Fruit fly (Drosophila melanogaster) whole organism: ENCODE data around the gene amx.

Experiments
- CG8478 ChIP-seq: fragments of >200 bp; optimal IDR thresholded peaks from 2 replicates; lab custom pipeline; 2018; ENCODE audit warnings: inconsistent platforms
- Dll ChIP-seq: fragments of >200 bp; optimal IDR thresholded peaks from 2 replicates; lab custom pipeline; 2017
- EcR ChIP-seq, 2 experiments: fragments of >200 bp; optimal IDR thresholded peaks; 2 replicates each; lab custom pipeline; 2017; ENCODE audit warnings: missing biosample characterization in 2 of 2, missing genetic modification characterization in 2 of 2, missing genetic modification reagents in 2 of 2
- pan ChIP-seq: fragments of >200 bp; optimal IDR thresholded peaks from 2 replicates; lab custom pipeline; 2017
- psq ChIP-seq: fragments of >200 bp; optimal IDR thresholded peaks from 2 replicates; lab custom pipeline; 2017
- usp ChIP-seq: fragments of >200 bp; optimal IDR thresholded peaks from 2 replicates; lab custom pipeline; 2017; ENCODE audit warnings: missing biosample characterization, missing genetic modification characterization, mixed read lengths

amx gene

dm6 chrX:9226837-9227236, 20.3 kb downstream of the amx start, which contains the start of gene Gr8a:
Gene Gr8a (plus strand): TSS chrX:9227137.
- TF ChIP-seq usp (GFP tag; lab: Kevin White, UChicago) (no peak), Dll (lab: Kevin White, UChicago) (no peak), EcR (GFP tag; optimal IDR thresholded peaks at IDR 0.05; lab: Kevin White, UChicago) (no peak), pan (lab: Kevin White, UChicago) (no peak), CG8478 (lab: Kevin White, UChicago) (no peak), psq (lab: Kevin White, UChicago) (no peak)

dm6 chrX:9225137-9225536, 22.0 kb downstream of the amx start, which contains the start of gene CG15370:
Gene CG15370 (plus strand): TSS chrX:9225437.
- TF ChIP-seq CG8478 (lab: Kevin White, UChicago) = no peak
- no peak for TF ChIP-seq EcR (GFP tag; optimal IDR thresholded peaks at IDR 0.05; lab: Kevin White, UChicago)
- TF ChIP-seq usp (GFP tag; lab: Kevin White, UChicago) = no peak
- TF ChIP-seq psq (lab: Kevin White, UChicago) = no peak
- TF ChIP-seq pan (lab: Kevin White, UChicago) = no peak
- TF ChIP-seq Dll (lab: Kevin White, UChicago) = no peak

DNA sequence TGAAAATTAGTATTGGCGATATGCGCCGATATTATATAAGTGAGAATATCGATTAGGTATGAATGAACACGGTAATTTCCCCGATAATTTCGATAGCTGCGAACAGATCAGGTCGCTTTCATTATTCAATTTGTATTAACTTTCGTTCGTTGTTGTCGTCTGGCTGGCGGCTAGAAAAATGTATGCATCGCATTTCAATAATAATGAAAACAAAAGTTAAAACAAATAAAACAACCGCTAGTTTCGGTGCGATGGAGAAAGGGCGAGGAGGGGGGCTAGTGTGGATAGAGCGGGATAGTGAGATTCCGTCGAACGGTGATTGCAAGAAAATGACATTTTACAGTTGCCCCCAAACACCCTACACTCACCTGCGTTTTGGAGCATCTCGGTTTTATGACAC, 22.7 kb downstream of the amx start:
- TF ChIP-seq Dll (lab: Kevin White, UChicago) (no peak), CG8478 (lab: Kevin White, UChicago) (no peak), pan (lab: Kevin White, UChicago) (no peak), usp (GFP tag; lab: Kevin White, UChicago) (no peak), psq (lab: Kevin White, UChicago) (no peak), EcR (GFP tag; optimal IDR thresholded peaks at IDR 0.05; lab: Kevin White, UChicago) (no peak)

DNA sequence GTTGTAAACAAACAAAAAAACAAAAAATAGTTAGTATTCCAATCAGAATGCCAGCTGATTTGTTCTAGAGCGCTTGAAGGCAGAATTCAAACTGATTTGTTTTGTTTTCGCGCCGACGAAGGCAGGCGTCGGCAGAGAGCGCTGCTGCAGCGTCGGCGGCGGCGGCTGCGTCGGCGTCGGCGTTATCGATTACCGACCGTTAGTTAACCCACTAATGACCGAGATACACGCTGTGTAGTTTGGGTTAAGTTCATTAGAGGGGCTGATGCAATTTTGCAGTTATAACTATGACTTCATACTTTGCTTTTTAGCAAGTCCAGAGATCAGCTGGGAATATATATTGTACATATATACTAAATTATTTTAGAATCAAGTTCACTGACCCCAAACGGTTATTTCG, 24.0 kb downstream of the amx start, which contains the start of gene t:
Gene t (minus strand): TSS at position 76 of the 400 bp plus-strand sequence.
- TF ChIP-seq psq (lab: Kevin White, UChicago) = no peak
- TF ChIP-seq Dll (lab: Kevin White, UChicago) = no peak
- TF ChIP-seq usp (GFP tag; lab: Kevin White, UChicago) = no peak
- no peak for TF ChIP-seq CG8478 (lab: Kevin White, UChicago)
- TF ChIP-seq EcR (GFP tag; optimal IDR thresholded peaks at IDR 0.05; lab: Kevin White, UChicago) = no peak
- no peak for TF ChIP-seq pan (lab: Kevin White, UChicago)

- TF ChIP-seq CG8478 (lab: Kevin White, UChicago) (no peak), EcR (GFP tag; optimal IDR thresholded peaks at IDR 0.05; lab: Kevin White, UChicago) (peak in 1 of 2 experiments; percentile 48)
These were observed 26.7 kb downstream of the amx start for dm6 chrX:9220434-9220833.

- TF ChIP-seq usp (GFP tag; lab: Kevin White, UChicago) = no peak
- TF ChIP-seq pan (lab: Kevin White, UChicago) = no peak
- no peak for TF ChIP-seq Dll (lab: Kevin White, UChicago)
- no peak for TF ChIP-seq EcR (GFP tag; optimal IDR thresholded peaks at IDR 0.05; lab: Kevin White, UChicago)
- TF ChIP-seq psq (lab: Kevin White, UChicago) = no peak
- no peak for TF ChIP-seq CG8478 (lab: Kevin White, UChicago)
These were observed 30.6 kb downstream of the amx start, which contains the start of gene CG15369 for dm6 chrX:9216572-9216971. Gene CG15369 (plus strand): TSS chrX:9216872.

DNA sequence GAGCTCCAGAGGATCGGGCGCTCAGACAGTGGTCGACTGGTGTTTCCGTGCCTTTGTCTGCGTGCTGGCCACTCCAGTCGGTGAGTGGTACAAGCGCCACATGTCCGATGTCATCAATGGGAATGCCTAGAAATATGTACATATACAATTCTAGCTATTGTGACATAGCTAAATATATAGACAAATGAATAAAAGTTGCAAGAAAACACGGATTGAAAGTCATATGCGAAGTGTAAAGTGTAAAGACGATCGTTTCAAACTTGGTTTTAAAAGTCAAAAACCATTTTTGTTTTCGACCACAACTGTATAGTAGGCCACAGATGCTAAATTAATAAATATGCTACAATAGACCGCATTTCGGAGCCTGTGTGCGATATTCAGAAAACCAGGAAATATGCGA, 31.7 kb downstream of the amx start, which contains the start of gene CG15368:
Gene CG15368 (plus strand): TSS at position 301 of the 400 bp plus-strand sequence.
- no peak for TF ChIP-seq usp (GFP tag; lab: Kevin White, UChicago)
- no peak for TF ChIP-seq EcR (GFP tag; optimal IDR thresholded peaks at IDR 0.05; lab: Kevin White, UChicago)

DNA sequence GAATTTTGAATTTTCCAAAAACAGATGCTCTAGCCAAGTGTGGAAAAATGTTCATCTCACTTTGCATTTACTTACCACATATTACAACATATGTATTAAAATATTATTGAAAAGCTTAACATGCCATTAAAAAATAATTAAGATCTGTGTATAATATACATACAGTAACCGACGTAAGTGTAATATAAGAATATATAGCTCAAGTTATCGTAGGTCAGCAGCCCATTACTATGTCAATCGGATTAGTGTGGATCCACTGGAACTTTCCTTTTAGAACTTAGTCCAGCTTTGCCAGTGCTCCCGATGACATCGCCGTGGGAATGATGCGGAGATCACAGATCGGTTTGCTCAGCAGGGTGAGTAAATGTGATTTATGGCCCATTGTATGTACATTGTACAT, 32.6 kb downstream of the amx start, which contains the start of gene Obp8a:
Gene Obp8a (plus strand): TSS at position 301 of the 400 bp plus-strand sequence.
- no peak for TF ChIP-seq psq (lab: Kevin White, UChicago)
- no peak for TF ChIP-seq CG8478 (lab: Kevin White, UChicago)
- no peak for TF ChIP-seq EcR (GFP tag; optimal IDR thresholded peaks at IDR 0.05; lab: Kevin White, UChicago)
- no peak for TF ChIP-seq usp (GFP tag; lab: Kevin White, UChicago)
- no peak for TF ChIP-seq Dll (lab: Kevin White, UChicago)
- no peak for TF ChIP-seq pan (lab: Kevin White, UChicago)

- TF ChIP-seq CG8478 (lab: Kevin White, UChicago) (no peak), pan (lab: Kevin White, UChicago) (no peak), Dll (lab: Kevin White, UChicago) (no peak), usp (GFP tag; lab: Kevin White, UChicago) (no peak), EcR (GFP tag; optimal IDR thresholded peaks at IDR 0.05; lab: Kevin White, UChicago) (no peak), psq (lab: Kevin White, UChicago) (no peak)
These were observed 36.3 kb downstream of the amx start, which contains the start of gene SmydA-9 for dm6 chrX:9210787-9211186. Gene SmydA-9 (minus strand): TSS chrX:9210887.

dm6 chrX:9201866-9202681, 45.1 kb downstream of the amx start:
- TF ChIP-seq usp (GFP tag; lab: Kevin White, UChicago) = no peak

DNA sequence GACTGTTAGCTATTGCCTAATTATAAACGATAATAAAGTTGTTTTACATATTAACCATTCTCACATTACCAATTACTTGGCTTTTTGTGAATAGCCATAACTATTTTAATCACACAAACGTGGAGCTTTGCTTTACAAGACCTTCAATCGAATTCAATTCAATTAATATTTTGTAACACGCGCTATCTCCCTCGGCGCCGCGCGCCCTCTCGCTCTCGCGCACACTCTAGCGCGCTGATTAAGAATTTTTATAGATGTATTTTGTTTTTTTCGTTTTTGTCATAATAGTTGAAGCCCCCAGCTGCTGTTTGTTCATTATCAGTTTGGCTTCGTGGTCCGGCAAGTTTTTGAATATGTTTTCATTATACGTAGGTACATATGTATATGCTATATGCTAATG, 46.1 kb downstream of the amx start:
- TF ChIP-seq EcR (GFP tag; optimal IDR thresholded peaks at IDR 0.05; lab: Kevin White, UChicago) (no peak), psq (lab: Kevin White, UChicago) (no peak), CG8478 (lab: Kevin White, UChicago) (no peak), pan (lab: Kevin White, UChicago) (no peak), usp (GFP tag; lab: Kevin White, UChicago) (no peak), Dll (lab: Kevin White, UChicago) (no peak)
